Fruit fly (Drosophila melanogaster): ENCODE measurements around the gene Ir75a.

The Ir75a gene

DNA sequence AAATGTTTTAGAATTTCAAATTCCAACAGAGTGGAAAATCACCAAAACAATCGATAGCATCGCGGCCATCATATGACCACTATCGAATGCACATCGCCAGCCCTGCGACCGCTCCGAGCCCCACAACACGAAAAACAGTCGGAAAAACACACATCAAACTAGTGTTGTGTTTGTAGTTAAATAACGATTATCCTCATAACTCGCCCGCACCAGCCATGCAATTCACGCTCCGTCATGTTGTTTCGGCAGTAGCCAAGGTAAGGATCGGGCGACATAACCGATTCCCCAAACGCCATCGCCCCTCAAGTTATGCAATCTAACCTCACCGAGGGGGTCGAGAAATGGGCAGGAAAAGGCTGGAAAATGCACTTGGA lies 29.2 kb upstream of the Ir75a start (continued):
- no peak for TF ChIP-seq en (GFP tag; optimal IDR thresholded peaks at IDR 0.05)
- TF ChIP-seq CG2712 (tag; optimal IDR thresholded peaks at IDR 0.05): no peak
- peak; percentile 87 for TF ChIP-seq CG6791 (GFP tag; IDR thresholded peaks at IDR 0.05; ENCODE audit: partially characterized antibody)
- no peak for TF ChIP-seq so (GFP tag; IDR thresholded peaks at IDR 0.05)
- no peak for TF ChIP-seq CG6683 (GFP tag; optimal IDR thresholded peaks at IDR 0.05)
- TF ChIP-seq Dad (GFP tag; optimal IDR thresholded peaks at IDR 0.05): no peak
- peak; percentile 56 for TF ChIP-seq crol (GFP tag; IDR thresholded peaks at IDR 0.05)
- no peak for TF ChIP-seq CG4360 (GFP tag; IDR thresholded peaks at IDR 0.05)
- no peak for TF ChIP-seq CG9609 (GFP tag; optimal IDR thresholded peaks at IDR 0.05)
- TF ChIP-seq lola (GFP tag; optimal IDR thresholded peaks at IDR 0.05): no peak
- no peak for TF ChIP-seq ken (GFP tag; IDR thresholded peaks at IDR 0.05)
- TF ChIP-seq CG3281 (GFP tag; optimal IDR thresholded peaks at IDR 0.05): no peak
- TF ChIP-seq CG33213 (GFP tag; optimal IDR thresholded peaks at IDR 0.05): no peak
- TF ChIP-seq Hmr (GFP tag; optimal IDR thresholded peaks at IDR 0.05): no peak
- peak; percentile 35; the same call in 1 of the 2 replicates for TF ChIP-seq CG3847 (GFP tag; IDR thresholded peaks at IDR 0.05)
- TF ChIP-seq Hand (GFP tag; optimal IDR thresholded peaks at IDR 0.05): no peak
- no peak for TF ChIP-seq Aef1 (GFP tag; IDR thresholded peaks at IDR 0.05)
- peak; percentile 21 for TF ChIP-seq mam (GFP tag; optimal IDR thresholded peaks at IDR 0.05)
- peak; percentile 68 for TF ChIP-seq CG34224 (GFP tag; IDR thresholded peaks at IDR 0.05; ENCODE audit: partially characterized antibody)
- TF ChIP-seq tll (GFP tag; optimal IDR thresholded peaks at IDR 0.05): no peak
- peak; percentile 11; the same call in 1 of the 2 replicates for TF ChIP-seq sisA (GFP tag; IDR thresholded peaks at IDR 0.05)
- TF ChIP-seq row (GFP tag; IDR thresholded peaks at IDR 0.05): peak; percentile 67
- no peak for TF ChIP-seq CG3163 (GFP tag; optimal IDR thresholded peaks at IDR 0.05)
- TF ChIP-seq dmrt11E (tag; optimal IDR thresholded peaks at IDR 0.05): no peak
- TF ChIP-seq p53 (GFP tag; optimal IDR thresholded peaks at IDR 0.05): no peak
- TF ChIP-seq Fer3 (tag; optimal IDR thresholded peaks at IDR 0.05): no peak
- TF ChIP-seq Poxn (GFP tag; IDR thresholded peaks at IDR 0.05): no peak
- TF ChIP-seq Sox100B (GFP tag; optimal IDR thresholded peaks at IDR 0.05): no peak
- TF ChIP-seq ATbp (GFP tag; optimal IDR thresholded peaks at IDR 0.05): no peak
- no peak for TF ChIP-seq salm (tag; optimal IDR thresholded peaks at IDR 0.05)
- TF ChIP-seq CG8478 (optimal IDR thresholded peaks at IDR 0.05): no peak
- no peak for TF ChIP-seq peb (GFP tag; IDR thresholded peaks at IDR 0.05)
- TF ChIP-seq CG5953 (GFP tag; IDR thresholded peaks at IDR 0.05): no peak
- no peak for TF ChIP-seq CG11093 (GFP tag; IDR thresholded peaks at IDR 0.05)
- no peak for TF ChIP-seq CG17912 (GFP tag; optimal IDR thresholded peaks at IDR 0.05)
- no peak for TF ChIP-seq Hr78 (GFP tag; optimal IDR thresholded peaks at IDR 0.05)
- no peak for TF ChIP-seq gce (GFP tag; IDR thresholded peaks at IDR 0.05)
- no peak for TF ChIP-seq Vsx1 (GFP tag; optimal IDR thresholded peaks at IDR 0.05)
- no peak for TF ChIP-seq CG8765 (GFP tag; IDR thresholded peaks at IDR 0.05)
- TF ChIP-seq sim (GFP tag; IDR thresholded peaks at IDR 0.05): no peak
- peak; percentile 71 for TF ChIP-seq hb (GFP tag; IDR thresholded peaks at IDR 0.05; ENCODE audit: partially characterized antibody)
- TF ChIP-seq zen2 (GFP tag; IDR thresholded peaks at IDR 0.05; ENCODE audit: partially characterized antibody): peak; percentile 65
- TF ChIP-seq Nf-YA (GFP tag; IDR thresholded peaks at IDR 0.05): no peak
- TF ChIP-seq klu (GFP tag; IDR thresholded peaks at IDR 0.05): no peak
- no peak for TF ChIP-seq Spps (tag; optimal IDR thresholded peaks at IDR 0.05)
- no peak for TF ChIP-seq Tbp (GFP tag; optimal IDR thresholded peaks at IDR 0.05)
- TF ChIP-seq eve (GFP tag; optimal IDR thresholded peaks at IDR 0.05): no peak
- TF ChIP-seq unpg (GFP tag; optimal IDR thresholded peaks at IDR 0.05): no peak
- no peak for TF ChIP-seq CG10366 (GFP tag; IDR thresholded peaks at IDR 0.05)
- TF ChIP-seq dm (GFP tag; optimal IDR thresholded peaks at IDR 0.05): no peak
- TF ChIP-seq Dp (GFP tag; optimal IDR thresholded peaks at IDR 0.05): peak; percentile 30
- TF ChIP-seq MTF-1 (GFP tag; optimal IDR thresholded peaks at IDR 0.05; ENCODE audit: borderline replicate concordance): no peak

All from whole organism, embryonic.